Fruit fly (Drosophila melanogaster) Kc167 (cell line): ENCODE data around the gene NUCB1.

Experiments used
- Myc ChIP-seq: fragments of >200 bp; optimal IDR thresholded peaks from 2 replicates; lab custom pipeline; 2017; ENCODE audit warnings: missing external identifiers
- h ChIP-seq: fragments of >200 bp; optimal IDR thresholded peaks from 3 replicates; lab custom pipeline; 2018; ENCODE audit warnings: missing external identifiers

- TF ChIP-seq Myc (lab: Kevin White, UChicago) (no peak), h (lab: Kevin White, UChicago) (no peak)
Measured at dm6 chr3L:17754285-17754684, 47.8 kb downstream of the NUCB1 start.
